Worm (Caenorhabditis elegans) whole organism, late embryonic: ENCODE results near the gene F55C9.14.

ENCODE experiments used
- Y22D7AL.16 ChIP-seq: sonication (generic microtip); optimal IDR thresholded peaks from 2 replicates; lab custom pipeline; 2016; ENCODE audit warnings: missing genetic modification characterization, missing compliant biosample characterization
- ceh-14 ChIP-seq: sonication (generic microtip); optimal IDR thresholded peaks from 2 replicates; lab custom pipeline; 2016; ENCODE audit warnings: missing genotype, missing genetic modification characterization, missing compliant biosample characterization
- ceh-30 ChIP-seq: fragments of 150-350 bp; optimal IDR thresholded peaks from 2 replicates; lab custom pipeline; 2014; ENCODE audit warnings: missing biosample characterization, missing genetic modification characterization
- ceh-31 ChIP-seq: sonication (generic microtip); optimal IDR thresholded peaks from 2 replicates; lab custom pipeline; 2016; ENCODE audit warnings: missing genetic modification characterization, missing compliant biosample characterization
- ceh-45 ChIP-seq: fragments of 200-800 bp; sonication (Bioruptor generic); IDR thresholded peaks from 2 replicates; pipeline ENCODE4 v1.3.6; 2022; ENCODE audit warnings: missing genetic modification reagents, missing genetic modification characterization, missing compliant biosample characterization
- elt-2 ChIP-seq: sonication (generic microtip); optimal IDR thresholded peaks from 2 replicates; lab custom pipeline; 2016; ENCODE audit warnings: missing genetic modification reagents, missing genetic modification characterization, missing compliant biosample characterization
- eyg-1 ChIP-seq: sonication (generic microtip); optimal IDR thresholded peaks from 2 replicates; lab custom pipeline; 2016; ENCODE audit warnings: missing genotype, missing genetic modification characterization, missing compliant biosample characterization
- hlh-13 ChIP-seq: fragments of 200-800 bp; sonication (Bioruptor generic); optimal IDR thresholded peaks from 2 replicates; lab custom pipeline; 2018; ENCODE audit warnings: mild to moderate bottlenecking, missing genetic modification characterization, missing compliant biosample characterization
- mec-3 ChIP-seq: sonication (generic microtip); optimal IDR thresholded peaks from 2 replicates; lab custom pipeline; 2016; ENCODE audit warnings: borderline replicate concordance, missing genetic modification characterization, missing compliant biosample characterization
- npax-4 ChIP-seq: sonication (generic microtip); optimal IDR thresholded peaks from 2 replicates; lab custom pipeline; 2016; ENCODE audit warnings: missing genetic modification characterization, missing compliant biosample characterization
- pax-1 ChIP-seq: fragments of 150-350 bp; optimal IDR thresholded peaks from 2 replicates; lab custom pipeline; 2014; ENCODE audit warnings: missing biosample characterization, missing genetic modification characterization
- tbx-2 ChIP-seq: sonication (generic microtip); optimal IDR thresholded peaks from 2 replicates; lab custom pipeline; 2016; ENCODE audit warnings: missing genetic modification characterization, missing compliant biosample characterization

DNA sequence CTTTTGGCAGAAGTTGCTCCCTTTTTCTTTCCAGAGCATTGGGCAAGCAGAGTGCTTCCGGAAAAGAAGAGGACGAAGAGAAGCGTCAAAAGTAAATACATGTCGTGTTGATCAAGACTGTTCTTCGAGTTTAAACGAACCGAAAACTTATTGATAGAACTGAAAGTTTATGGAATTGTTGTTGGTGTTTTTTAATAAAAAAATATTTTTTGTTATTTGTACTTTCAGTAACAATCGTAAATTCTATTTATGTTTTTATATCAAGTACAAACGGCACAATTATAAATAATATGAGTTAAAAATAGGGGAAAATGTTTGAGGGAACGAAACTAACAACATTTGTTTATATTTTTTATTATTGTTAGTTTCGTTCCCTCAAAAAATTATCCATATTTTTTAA lies 41.7 kb upstream of the F55C9.14 start, which contains the start of gene F21D9.3:
- TF ChIP-seq ceh-31 (no peak), Y22D7AL.16 (no peak), tbx-2 (tag; lab: Kevin White, UChicago) (no peak), pax-1 (tag; lab: Kevin White, UChicago) (no peak), elt-2 (tag; lab: Kevin White, UChicago) (no peak), hlh-13 (no peak), npax-4 (tag; lab: Kevin White, UChicago) (no peak), ceh-45 (GFP tag; lab: Robert Waterston, UW) (no peak), mec-3 (tag; lab: Kevin White, UChicago) (no peak), ceh-30 (tag; lab: Kevin White, UChicago) (no peak), ceh-14 (no peak), eyg-1 (tag; lab: Kevin White, UChicago) (no peak)
